Fruit fly (Drosophila melanogaster) whole organism, embryonic: ENCODE measurements around the gene CG9920.

Experiments used
- CG10274 ChIP-seq: fragments of 200-800 bp; sonication (Bioruptor generic); optimal IDR thresholded peaks from 3 replicates; lab custom pipeline; 2017; ENCODE audit warnings: missing biosample characterization, mild to moderate bottlenecking, missing genetic modification characterization
- CG11456 ChIP-seq: fragments of 200-800 bp; sonication (Bioruptor generic); IDR thresholded peaks from 3 replicates; pipeline ENCODE4 v1.3.6; 2022; ENCODE audit warnings: missing biosample characterization, missing genetic modification characterization
- CG11695 ChIP-seq: fragments of 200-800 bp; sonication (Bioruptor generic); IDR thresholded peaks from 3 replicates; pipeline ENCODE4 v1.3.6; 2022; ENCODE audit warnings: missing biosample characterization, missing genetic modification characterization
- CG12659 ChIP-seq: fragments of 200-800 bp; sonication (Bioruptor generic); optimal IDR thresholded peaks from 3 replicates; lab custom pipeline; 2017; ENCODE audit warnings: mild to moderate bottlenecking, missing biosample characterization, missing genetic modification reagents, missing genetic modification characterization
- CG18476 ChIP-seq: fragments of 200-800 bp; sonication (Bioruptor generic); optimal IDR thresholded peaks from 2 replicates; lab custom pipeline; 2016; ENCODE audit warnings: missing biosample characterization, mild to moderate bottlenecking, missing genetic modification characterization
- CG2889 ChIP-seq: fragments of 200-800 bp; sonication (Bioruptor generic); IDR thresholded peaks from 3 replicates; pipeline ENCODE4 v1.3.6; 2022; ENCODE audit warnings: missing biosample characterization, missing genetic modification characterization
- CG4282 ChIP-seq: fragments of 200-800 bp; sonication (Bioruptor generic); optimal IDR thresholded peaks from 2 replicates; lab custom pipeline; 2016; ENCODE audit warnings: missing biosample characterization, missing genetic modification characterization
- CG4328 ChIP-seq: fragments of 200-800 bp; sonication (Bioruptor generic); optimal IDR thresholded peaks from 3 replicates; lab custom pipeline; 2017; ENCODE audit warnings: missing biosample characterization, missing genetic modification reagents, missing genetic modification characterization
- CG7987 ChIP-seq: fragments of 200-800 bp; sonication (Bioruptor generic); optimal IDR thresholded peaks from 2 replicates; lab custom pipeline; 2018; ENCODE audit warnings: missing biosample characterization, mild to moderate bottlenecking, missing genetic modification characterization, moderate library complexity
- CHES-1-like ChIP-seq: fragments of 200-800 bp; sonication (Bioruptor generic); optimal IDR thresholded peaks from 2 replicates; lab custom pipeline; 2016; ENCODE audit warnings: missing biosample characterization, missing genetic modification characterization
- Ets65A ChIP-seq: fragments of 200-800 bp; sonication (Bioruptor generic); peaks from one replicate; lab custom pipeline; 2016; ENCODE audit warnings: missing biosample characterization, missing genetic modification characterization
- Hr51 ChIP-seq, 2 experiments: fragments of 200-800 bp; sonication (Bioruptor generic); optimal IDR thresholded peaks; 2 replicates in 1 of 2; 3 replicates in 1 of 2; lab custom pipeline; 2016 to 2018; ENCODE audit warnings: missing biosample characterization in 2 of 2, missing genetic modification characterization in 2 of 2, mild to moderate bottlenecking in 1 of 2, moderate library complexity in 1 of 2
- Lhr ChIP-seq: fragments of 200-800 bp; sonication (Bioruptor generic); optimal IDR thresholded peaks from 3 replicates; lab custom pipeline; 2017; ENCODE audit warnings: mild to moderate bottlenecking, missing biosample characterization, missing genetic modification reagents, missing genetic modification characterization
- Pdp1 ChIP-seq, 2 experiments: fragments of 200-800 bp; sonication (Bioruptor generic); optimal IDR thresholded peaks; 3 replicates each; lab custom pipeline; 2016; ENCODE audit warnings: missing biosample characterization in 2 of 2, missing genetic modification characterization in 2 of 2, mild to moderate bottlenecking in 1 of 2, moderate library complexity in 1 of 2
- Sox100B ChIP-seq: fragments of 200-800 bp; sonication (Bioruptor generic); optimal IDR thresholded peaks from 3 replicates; lab custom pipeline; 2018; ENCODE audit warnings: missing biosample characterization, mild to moderate bottlenecking, missing genetic modification characterization
- Ssrp ChIP-seq: fragments of 200-800 bp; sonication (Bioruptor generic); optimal IDR thresholded peaks from 2 replicates; lab custom pipeline; 2018; ENCODE audit warnings: missing biosample characterization, mild to moderate bottlenecking, missing genetic modification characterization, moderate library complexity
- ac ChIP-seq: fragments of 200-800 bp; sonication (Bioruptor generic); optimal IDR thresholded peaks from 3 replicates; lab custom pipeline; 2017; ENCODE audit warnings: missing biosample characterization, mild to moderate bottlenecking, missing genetic modification characterization
- bsh ChIP-seq, 2 experiments: fragments of 200-800 bp; sonication (Bioruptor generic); optimal IDR thresholded peaks; 2 replicates each; lab custom pipeline; 2017 to 2018; ENCODE audit warnings: mild to moderate bottlenecking in 2 of 2, missing biosample characterization in 2 of 2, missing genetic modification characterization in 2 of 2, moderate library complexity in 1 of 2
- btn ChIP-seq: fragments of 200-800 bp; sonication (Bioruptor generic); optimal IDR thresholded peaks from 2 replicates; lab custom pipeline; 2016; ENCODE audit warnings: missing biosample characterization, missing genetic modification characterization
- crc ChIP-seq: fragments of 200-800 bp; sonication (Bioruptor generic); optimal IDR thresholded peaks from 2 replicates; lab custom pipeline; 2016; ENCODE audit warnings: missing biosample characterization, missing genetic modification characterization
- crol ChIP-seq: fragments of 200-800 bp; sonication (Bioruptor generic); IDR thresholded peaks from 2 replicates; pipeline ENCODE4 v1.3.6; 2022; ENCODE audit warnings: missing biosample characterization, missing genetic modification characterization
- disco-r ChIP-seq: fragments of 200-800 bp; sonication (Bioruptor generic); optimal IDR thresholded peaks from 2 replicates; lab custom pipeline; 2016; ENCODE audit warnings: missing biosample characterization, missing genetic modification characterization
- emc ChIP-seq: fragments of 200-800 bp; sonication (Bioruptor generic); optimal IDR thresholded peaks from 2 replicates; lab custom pipeline; 2016; ENCODE audit warnings: missing biosample characterization, missing genetic modification characterization
- fru ChIP-seq: fragments of >200 bp; optimal IDR thresholded peaks from 2 replicates; lab custom pipeline; 2017
- gem ChIP-seq: fragments of 200-800 bp; sonication (Bioruptor generic); optimal IDR thresholded peaks from 2 replicates; lab custom pipeline; 2019; ENCODE audit warnings: missing biosample characterization, mild to moderate bottlenecking, missing genetic modification characterization, moderate library complexity
- grn ChIP-seq: fragments of 200-800 bp; sonication (Bioruptor generic); optimal IDR thresholded peaks from 3 replicates; lab custom pipeline; 2017; ENCODE audit warnings: missing biosample characterization, missing genetic modification characterization
- lola ChIP-seq, 3 experiments: fragments of >200 bp in 2 of 3; fragments of 200-800 bp in 1 of 3; sonication (Bioruptor generic) in 1 of 3; optimal IDR thresholded peaks; 2 replicates each; lab custom pipeline; 2017 to 2019; ENCODE audit warnings: missing biosample characterization in 3 of 3, missing genetic modification characterization in 3 of 3, mild to moderate bottlenecking in 1 of 3, moderate library complexity in 1 of 3
- mam ChIP-seq: fragments of 200-800 bp; sonication (Bioruptor generic); optimal IDR thresholded peaks from 3 replicates; lab custom pipeline; 2016; ENCODE audit warnings: missing biosample characterization, missing genetic modification characterization
- nerfin-1 ChIP-seq: fragments of 200-800 bp; sonication (Bioruptor generic); optimal IDR thresholded peaks from 3 replicates; lab custom pipeline; 2019; ENCODE audit warnings: missing biosample characterization, mild to moderate bottlenecking, missing genetic modification characterization, moderate library complexity
- org-1 ChIP-seq: fragments of 200-800 bp; sonication (Bioruptor generic); optimal IDR thresholded peaks from 2 replicates; lab custom pipeline; 2017; ENCODE audit warnings: missing biosample characterization, missing genetic modification characterization
- pb ChIP-seq: fragments of 200-800 bp; sonication (Bioruptor generic); optimal IDR thresholded peaks from 3 replicates; lab custom pipeline; 2016; ENCODE audit warnings: missing biosample characterization, missing genetic modification characterization
- pnt ChIP-seq: fragments of 200-800 bp; sonication (Bioruptor generic); optimal IDR thresholded peaks from 3 replicates; lab custom pipeline; 2016; ENCODE audit warnings: missing biosample characterization, missing genetic modification characterization
- sens ChIP-seq: fragments of 200-800 bp; sonication (Bioruptor generic); peaks from one replicate; lab custom pipeline; 2016; ENCODE audit warnings: missing biosample characterization, missing genetic modification characterization
- slbo ChIP-seq: fragments of 200-800 bp; sonication (Bioruptor generic); IDR thresholded peaks from 2 replicates; pipeline ENCODE4 v1.3.6; 2022; ENCODE audit warnings: missing biosample characterization, missing genetic modification characterization
- sna ChIP-seq: fragments of 200-800 bp; sonication (Bioruptor generic); IDR thresholded peaks from 2 replicates; pipeline ENCODE4 v1.3.6; 2022; ENCODE audit warnings: missing biosample characterization, missing genetic modification characterization; ENCODE audit not compliant: partially characterized antibody
- sob ChIP-seq: fragments of 200-800 bp; sonication (Bioruptor generic); IDR thresholded peaks from 2 replicates; pipeline ENCODE4 v1.3.6; 2022; ENCODE audit warnings: missing biosample characterization, missing genetic modification characterization
- tin ChIP-seq: fragments of 200-800 bp; sonication (Bioruptor generic); optimal IDR thresholded peaks from 3 replicates; lab custom pipeline; 2016; ENCODE audit warnings: missing biosample characterization, missing genetic modification characterization
- trem ChIP-seq: fragments of 200-800 bp; optimal IDR thresholded peaks from 3 replicates; lab custom pipeline; 2019; ENCODE audit warnings: missing biosample characterization, mild to moderate bottlenecking, missing genetic modification characterization, moderate library complexity
- z ChIP-seq: fragments of 200-800 bp; sonication (Bioruptor generic); IDR thresholded peaks from 3 replicates; pipeline ENCODE4 v1.3.6; 2022; ENCODE audit warnings: missing biosample characterization, missing genetic modification characterization

Gene CG9920

dm6 chr3R:14108158-14108921 lies 10.5 kb upstream of the CG9920 start, which contains the start of gene CG12402 (continued):
- TF ChIP-seq nerfin-1 (tag; lab: Kevin White, UChicago) (peak; percentile 68), sna (GFP tag; lab: Robert Waterston, UW) (peak; percentile 19; the same call in 1 of the 2 replicates), pnt (GFP tag; lab: Kevin White, UChicago) (peak; percentile 49), bsh (GFP tag; optimal IDR thresholded peaks at IDR 0.05; lab: Kevin White, UChicago) (peak in 1 of 2 experiments; percentile 82), pb (GFP tag; lab: Kevin White, UChicago) (peak; percentile 65)

dm6 chr3R:14107597-14107996 lies 9.7 kb upstream of the CG9920 start:
- TF ChIP-seq disco-r: no peak
- TF ChIP-seq Lhr (GFP tag; lab: Kevin White, UChicago): no peak
- TF ChIP-seq z (GFP tag; lab: Robert Waterston, UW): peak; percentile 93
- no peak for TF ChIP-seq Hr51 (GFP tag; optimal IDR thresholded peaks at IDR 0.05; lab: Kevin White, UChicago)
- TF ChIP-seq org-1 (GFP tag; lab: Kevin White, UChicago): no peak
- no peak for TF ChIP-seq Sox100B (GFP tag; lab: Kevin White, UChicago)

dm6 chr3R:14103022-14103421 lies 5.1 kb upstream of the CG9920 start, which contains the start of gene PK1-R:
PK1-R (minus strand) TSS chr3R:14103122.
- TF ChIP-seq fru (lab: Kevin White, UChicago): no peak
- TF ChIP-seq lola (GFP tag; optimal IDR thresholded peaks at IDR 0.05; lab: Kevin White, UChicago): no peak
- TF ChIP-seq ac (GFP tag; lab: Kevin White, UChicago): no peak
- TF ChIP-seq CG7987 (GFP tag; lab: Kevin White, UChicago): no peak
- TF ChIP-seq grn: peak; percentile 75
- TF ChIP-seq CG4328 (GFP tag; lab: Kevin White, UChicago): no peak
- TF ChIP-seq CG10274 (GFP tag; lab: Kevin White, UChicago): no peak
- TF ChIP-seq CHES-1-like (GFP tag; lab: Kevin White, UChicago): no peak
- no peak for TF ChIP-seq btn (GFP tag; lab: Kevin White, UChicago)
- TF ChIP-seq CG12659: no peak
- no peak for TF ChIP-seq CG2889 (GFP tag; lab: Robert Waterston, UW)
- TF ChIP-seq gem (tag; lab: Kevin White, UChicago): no peak
- TF ChIP-seq Ssrp (tag; lab: Kevin White, UChicago): no peak
- TF ChIP-seq trem (tag; lab: Kevin White, UChicago): no peak
- peak; percentile 61; the same call in 2 of the 3 replicates for TF ChIP-seq CG11695 (GFP tag; lab: Robert Waterston, UW)
- TF ChIP-seq CG18476 (GFP tag; lab: Kevin White, UChicago): no peak
- TF ChIP-seq, all 482 proteins: peak for 2

dm6 chr3R:14100962-14101361 lies 3.1 kb upstream of the CG9920 start:
- TF ChIP-seq Pdp1 (GFP tag; optimal IDR thresholded peaks at IDR 0.05; lab: Kevin White, UChicago) (peak in 1 of 2 experiments; percentile 71), crol (GFP tag; lab: Robert Waterston, UW) (0 out of 2 replicates have a peak, but pooled peaks have one; percentile 26), sens (no peak), tin (GFP tag; lab: Kevin White, UChicago) (no peak), sob (no peak), emc (GFP tag; lab: Kevin White, UChicago) (no peak), CG11456 (GFP tag; lab: Robert Waterston, UW) (0 out of 3 replicates have a peak, but pooled peaks have one; percentile 21), CG4282 (GFP tag; lab: Kevin White, UChicago) (no peak), slbo (0 out of 2 replicates have a peak, but pooled peaks have one; percentile 5), Ets65A (GFP tag; lab: Kevin White, UChicago) (peak; percentile 62), crc (GFP tag; lab: Kevin White, UChicago) (no peak), mam (GFP tag; lab: Kevin White, UChicago) (no peak)
- TF ChIP-seq, all 482 proteins: peak for 5
